Fruit fly (Drosophila melanogaster) whole organism, prepupa: ENCODE results near the gene P5cr.

Experiments used
- CG4318 ChIP-seq: fragments of 200-800 bp; sonication (Bioruptor generic); optimal IDR thresholded peaks from 3 replicates; lab custom pipeline; 2017; ENCODE audit warnings: missing biosample characterization, mild to moderate bottlenecking, missing genetic modification characterization
- CG6808 ChIP-seq: fragments of 200-800 bp; sonication (Bioruptor generic); optimal IDR thresholded peaks from 3 replicates; lab custom pipeline; 2017; ENCODE audit warnings: missing biosample characterization, missing genetic modification characterization, mild to moderate bottlenecking, moderate library complexity, missing genetic modification reagents
- Eip93F ChIP-seq: fragments of 200-800 bp; sonication (Bioruptor generic); optimal IDR thresholded peaks from 2 replicates; lab custom pipeline; 2016; ENCODE audit warnings: missing biosample characterization, mild to moderate bottlenecking, missing genetic modification characterization

DNA sequence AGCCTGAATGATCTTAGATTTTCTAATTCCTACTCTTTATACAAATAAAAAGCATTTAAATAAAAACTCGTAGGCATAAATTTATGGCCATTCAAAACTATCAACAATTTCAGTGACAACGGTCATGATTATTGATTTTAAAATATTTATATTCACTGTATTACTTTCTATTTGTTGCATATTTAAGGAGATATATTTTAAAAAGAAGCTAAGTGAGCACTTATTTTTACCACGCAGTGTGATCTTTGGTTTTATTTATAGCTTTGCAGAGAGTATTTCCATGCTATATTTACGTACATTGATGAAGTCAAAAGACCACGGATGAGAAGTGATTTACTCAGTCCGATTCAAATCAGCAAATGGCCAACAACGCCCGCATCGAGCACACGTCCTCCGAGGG is 4.0 kb upstream of the P5cr start, which contains the start of gene CG14285:
- no peak for TF ChIP-seq CG6808 (GFP tag; lab: Kevin White, UChicago)
- TF ChIP-seq Eip93F (GFP tag; lab: Kevin White, UChicago), result no peak
- no peak for TF ChIP-seq CG4318
